Worm (Caenorhabditis elegans): ENCODE measurements around the gene gur-4.

DNA sequence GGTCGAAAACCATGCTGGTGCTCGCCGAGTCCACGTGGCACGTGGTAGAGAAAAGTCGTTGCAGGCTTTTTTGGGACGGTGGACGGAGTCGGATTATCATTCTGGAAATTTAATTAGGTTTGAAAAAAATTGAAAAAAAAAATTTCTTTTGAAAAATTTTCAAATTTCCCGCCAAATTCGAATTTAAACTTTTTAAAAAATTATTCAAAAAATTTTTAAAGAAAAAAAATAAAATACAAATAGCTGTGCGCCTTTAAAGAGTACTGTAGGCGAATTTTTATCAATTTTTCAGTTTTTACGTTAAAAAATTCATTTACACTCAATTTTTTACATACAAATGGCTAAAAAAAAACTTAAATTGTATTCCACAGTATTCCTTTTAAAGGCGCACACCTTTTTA, 22.3 kb downstream of the gur-4 start, which contains the start of gene K09E4.3:
- TF ChIP-seq ztf-7 (tag; optimal IDR thresholded peaks at IDR 0.05), result no peak
- TF ChIP-seq nhr-10 (tag; optimal IDR thresholded peaks at IDR 0.05), result no peak
